Worm (Caenorhabditis elegans) whole organism, mixed stage, embryonic: Measurements from ENCODE around the gene Y116A8A.4.

Experiments
- ces-1 ChIP-seq: fragments of 150-350 bp; optimal IDR thresholded peaks from 2 replicates; lab custom pipeline; 2014; ENCODE audit warnings: missing biosample characterization, missing genetic modification reagents, missing genetic modification characterization
- elt-3 ChIP-seq: fragments of 150-350 bp; optimal IDR thresholded peaks from 2 replicates; lab custom pipeline; 2014; ENCODE audit warnings: missing biosample characterization, missing genetic modification characterization
- lin-32 ChIP-seq: fragments of 200-800 bp; sonication (Bioruptor generic); optimal IDR thresholded peaks from 2 replicates; lab custom pipeline; 2018; ENCODE audit warnings: mild to moderate bottlenecking, missing genetic modification characterization, missing compliant biosample characterization
- lsy-2 ChIP-seq: fragments of 150-350 bp; optimal IDR thresholded peaks from 2 replicates; lab custom pipeline; 2014; ENCODE audit warnings: missing biosample characterization, missing genetic modification characterization
- mab-5 ChIP-seq: fragments of 150-350 bp; optimal IDR thresholded peaks from 2 replicates; lab custom pipeline; 2014; ENCODE audit warnings: missing biosample characterization, missing genetic modification characterization
- mep-1 ChIP-seq: fragments of 150-350 bp; optimal IDR thresholded peaks from 2 replicates; lab custom pipeline; 2017; ENCODE audit warnings: missing biosample characterization, missing genetic modification reagents, missing genetic modification characterization, inconsistent platforms
- nhr-76 ChIP-seq: sonication (generic microtip); optimal IDR thresholded peaks from 2 replicates; lab custom pipeline; 2017; ENCODE audit warnings: missing biosample characterization, missing genetic modification characterization
- snpc-4 ChIP-seq: fragments of 150-350 bp; optimal IDR thresholded peaks from 2 replicates; lab custom pipeline; 2014; ENCODE audit warnings: missing biosample characterization, missing genetic modification characterization
- tbx-8 ChIP-seq: fragments of 200-800 bp; sonication (Bioruptor generic); optimal IDR thresholded peaks from 2 replicates; lab custom pipeline; 2018; ENCODE audit warnings: mild to moderate bottlenecking, missing genetic modification characterization, moderate library complexity, missing compliant biosample characterization
- unc-120 ChIP-seq: sonication (generic microtip); optimal IDR thresholded peaks from 2 replicates; lab custom pipeline; 2017; ENCODE audit warnings: missing genetic modification characterization, missing compliant biosample characterization; ENCODE audit not compliant: poor library complexity, severe bottlenecking
- unc-39 ChIP-seq: fragments of 150-350 bp; optimal IDR thresholded peaks from 2 replicates; lab custom pipeline; 2014; ENCODE audit warnings: missing biosample characterization, missing genetic modification characterization
- zip-8 ChIP-seq: fragments of 150-350 bp; optimal IDR thresholded peaks from 2 replicates; lab custom pipeline; 2014; ENCODE audit warnings: missing biosample characterization, missing genetic modification characterization

ce11 chrIV:16868900-16869299 is 46.3 kb downstream of the Y116A8A.4 start, which contains the start of gene T06A10.106:
- no peak for TF ChIP-seq unc-39 (tag; lab: Kevin White, UChicago)
- TF ChIP-seq snpc-4 (tag; lab: Kevin White, UChicago): no peak
- TF ChIP-seq lsy-2 (tag; lab: Kevin White, UChicago): no peak
- TF ChIP-seq nhr-76 (tag; lab: Kevin White, UChicago): no peak
- TF ChIP-seq elt-3 (tag; lab: Kevin White, UChicago): no peak
- no peak for TF ChIP-seq unc-120 (tag; lab: Kevin White, UChicago)
- no peak for TF ChIP-seq mep-1 (tag; lab: Kevin White, UChicago)
- TF ChIP-seq tbx-8 (GFP tag; lab: Kevin White, UChicago): no peak
- no peak for TF ChIP-seq ces-1 (GFP tag; lab: Kevin White, UChicago)
- no peak for TF ChIP-seq mab-5 (tag; lab: Kevin White, UChicago)
- TF ChIP-seq lin-32: no peak
- no peak for TF ChIP-seq zip-8
